Fruit fly (Drosophila melanogaster) whole organism, embryonic: ENCODE measurements around the gene CG43085.

ENCODE experiments used
- CG2116 ChIP-seq: fragments of 200-800 bp; sonication (Bioruptor generic); optimal IDR thresholded peaks from 3 replicates; lab custom pipeline; 2018; ENCODE audit warnings: missing biosample characterization, mild to moderate bottlenecking, missing genetic modification characterization
- CG3281 ChIP-seq: fragments of 200-800 bp; sonication (Bioruptor generic); optimal IDR thresholded peaks from 3 replicates; lab custom pipeline; 2017; ENCODE audit warnings: missing biosample characterization, mild to moderate bottlenecking, missing genetic modification characterization
- bigmax ChIP-seq: fragments of 200-800 bp; sonication (Bioruptor generic); optimal IDR thresholded peaks from 2 replicates; lab custom pipeline; 2018; ENCODE audit warnings: missing biosample characterization, mild to moderate bottlenecking, missing genetic modification characterization
- nom ChIP-seq: fragments of 200-800 bp; sonication (Bioruptor generic); optimal IDR thresholded peaks from 2 replicates; lab custom pipeline; 2017; ENCODE audit warnings: missing biosample characterization, missing genetic modification characterization, mild to moderate bottlenecking, moderate library complexity, missing genetic modification reagents

dm6 chr3L:17611864-17612505, 34.6 kb downstream of the CG43085 start:
- TF ChIP-seq CG3281 (GFP tag; lab: Kevin White, UChicago): no peak
- no peak for TF ChIP-seq CG2116
- TF ChIP-seq nom: peak; percentile 73
- no peak for TF ChIP-seq bigmax (GFP tag; lab: Kevin White, UChicago)
